Fruit fly (Drosophila melanogaster) S2 (cell line): ENCODE results near the gene CG3407.

ENCODE experiments used
- CG8478 ChIP-seq: fragments of >200 bp; optimal IDR thresholded peaks from 2 replicates; lab custom pipeline; 2018
- CTCF ChIP-seq, 2 experiments: fragments of >200 bp; optimal IDR thresholded peaks; 2 replicates each; lab custom pipeline; 2018

CG3407 gene

DNA sequence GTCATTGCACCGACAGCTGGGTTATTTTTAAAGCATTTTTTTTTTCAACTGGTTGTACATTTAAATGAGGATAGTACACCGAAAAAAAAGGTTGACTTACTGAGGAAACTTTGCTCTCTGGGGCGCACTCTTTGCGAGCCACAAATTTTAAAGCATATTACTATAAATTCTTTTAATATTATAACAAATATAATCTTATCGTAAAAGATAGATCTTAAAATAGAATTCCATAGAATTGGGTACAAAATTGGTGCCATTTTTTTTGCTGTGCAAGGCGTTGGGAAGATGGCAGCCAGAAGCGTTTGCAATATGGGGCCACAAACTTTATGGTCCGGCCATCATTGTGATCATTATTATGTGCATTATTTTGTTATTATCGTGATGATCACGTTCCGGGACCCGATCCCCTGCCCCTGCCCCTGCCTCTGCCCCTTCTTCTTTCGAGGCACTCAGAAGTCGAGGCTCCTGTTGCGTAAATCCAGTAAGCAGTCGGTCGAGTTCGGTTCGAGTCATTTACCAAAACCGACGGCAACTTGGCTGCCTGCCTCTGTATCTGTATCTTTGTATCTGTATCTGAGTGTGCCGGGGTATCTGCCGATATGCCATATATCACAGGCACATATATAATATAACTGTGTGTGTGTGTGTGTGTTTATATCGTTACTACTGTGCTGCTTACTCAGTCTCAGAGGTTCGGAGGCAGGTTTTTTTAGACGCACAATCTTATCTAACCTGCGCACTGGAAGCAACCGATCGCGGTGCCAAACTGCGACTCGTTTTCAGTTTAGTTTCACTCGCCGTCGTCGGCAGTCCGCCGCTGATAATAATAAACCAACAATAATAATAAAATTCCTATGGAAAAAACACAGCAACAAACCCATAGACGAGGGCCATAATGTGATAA, 34.8 kb downstream of the CG3407 start:
- TF ChIP-seq CG8478 (lab: Kevin White, UChicago) (no peak), CTCF (optimal IDR thresholded peaks at IDR 0.05; lab: Kevin White, UChicago) (no peak)

DNA sequence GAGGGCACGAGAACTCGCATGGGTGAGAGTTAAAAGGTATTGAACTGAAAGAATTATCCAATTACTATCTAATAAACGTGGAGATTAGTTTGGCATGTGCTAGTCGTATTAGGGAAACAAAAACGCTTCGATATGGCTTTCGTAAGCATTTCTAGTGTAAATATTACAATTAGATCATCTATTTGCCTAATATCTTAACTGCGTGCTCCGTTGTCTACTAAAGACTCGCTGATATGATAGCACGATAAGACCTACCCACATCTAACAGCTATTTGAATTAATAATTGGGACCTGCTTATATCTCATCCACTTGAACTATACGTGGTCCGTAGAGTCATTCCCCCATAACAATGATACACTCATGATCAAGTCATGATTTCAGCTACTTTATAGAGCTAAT, 35.7 kb downstream of the CG3407 start:
- TF ChIP-seq CTCF (optimal IDR thresholded peaks at IDR 0.05; lab: Kevin White, UChicago): no peak
- no peak for TF ChIP-seq CG8478 (lab: Kevin White, UChicago)

DNA sequence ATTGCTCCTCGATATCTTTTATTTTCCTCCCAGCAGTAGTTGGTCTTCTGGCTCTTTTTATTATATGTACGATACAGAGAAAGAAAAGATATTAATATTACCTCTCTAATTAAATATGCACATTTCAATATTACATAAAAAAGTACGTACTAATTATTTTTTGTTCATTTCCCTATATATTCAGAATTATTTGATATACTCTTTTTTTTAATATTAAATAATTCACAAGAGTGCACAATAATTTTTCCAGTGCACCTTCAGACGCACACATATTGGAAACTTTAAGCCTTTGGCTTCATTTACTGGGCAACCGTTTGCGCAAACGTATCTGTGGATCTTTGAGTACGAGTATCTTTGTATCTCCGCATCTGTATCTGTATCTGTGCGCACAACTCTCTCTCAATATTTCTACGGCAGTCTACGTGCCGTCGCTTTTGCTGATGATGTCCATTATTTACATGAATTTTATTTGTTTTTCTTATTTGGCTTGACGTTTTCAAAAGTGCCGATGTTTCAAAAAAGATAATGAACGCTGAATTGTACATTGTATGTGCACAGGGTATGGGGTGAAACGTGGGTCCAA, 36.5 kb downstream of the CG3407 start:
- TF ChIP-seq CG8478 (lab: Kevin White, UChicago) (no peak), CTCF (optimal IDR thresholded peaks at IDR 0.05; lab: Kevin White, UChicago) (no peak)

DNA sequence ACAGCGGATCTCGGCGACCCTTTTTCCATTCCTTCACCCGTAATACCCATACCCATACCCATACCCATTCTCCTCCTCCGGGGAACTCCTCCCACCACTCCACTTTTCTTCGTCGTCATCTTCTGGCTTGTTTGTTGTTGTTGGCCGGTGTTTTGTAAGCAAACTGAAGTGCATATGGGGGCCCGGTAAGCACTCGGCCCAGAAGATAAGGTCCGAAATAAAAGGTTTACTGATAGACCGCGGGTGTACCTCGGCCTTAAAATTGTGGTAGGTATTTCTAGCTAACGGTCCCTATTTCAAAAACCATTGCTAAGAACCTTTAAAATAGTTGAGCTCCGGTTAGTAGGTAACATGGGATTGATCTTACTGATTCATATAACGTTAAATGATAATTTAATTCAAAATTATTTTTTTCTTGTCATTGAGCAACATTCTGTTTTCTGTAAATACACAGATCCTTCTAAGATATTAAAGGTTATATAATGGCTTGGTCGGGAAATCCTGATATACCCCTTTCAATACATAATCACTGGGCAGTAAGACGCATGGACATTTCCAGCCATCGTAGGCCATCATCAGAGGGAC, 37.4 kb downstream of the CG3407 start:
- TF ChIP-seq CG8478 (lab: Kevin White, UChicago) (no peak), CTCF (optimal IDR thresholded peaks at IDR 0.05; lab: Kevin White, UChicago) (no peak)

DNA sequence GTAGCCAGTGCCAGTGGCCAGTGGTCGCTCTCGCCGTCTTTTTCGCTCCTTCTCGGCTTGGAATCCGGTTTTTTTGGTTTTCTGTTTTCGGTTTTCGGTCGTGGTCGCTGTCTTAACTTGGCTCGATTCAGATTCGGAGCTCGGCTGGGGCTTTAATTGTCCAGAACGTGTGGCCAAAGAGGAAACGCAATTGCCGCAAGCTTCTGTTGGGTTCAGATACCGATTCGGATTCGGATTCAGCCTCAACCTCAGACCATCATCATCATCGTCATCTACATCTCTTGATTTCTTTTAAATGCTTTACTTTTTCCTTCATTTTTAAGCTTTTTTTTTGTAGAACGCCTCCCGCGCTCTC, 39.6 kb downstream of the CG3407 start:
- TF ChIP-seq CTCF (optimal IDR thresholded peaks at IDR 0.05; lab: Kevin White, UChicago) (no peak), CG8478 (lab: Kevin White, UChicago) (no peak)

DNA sequence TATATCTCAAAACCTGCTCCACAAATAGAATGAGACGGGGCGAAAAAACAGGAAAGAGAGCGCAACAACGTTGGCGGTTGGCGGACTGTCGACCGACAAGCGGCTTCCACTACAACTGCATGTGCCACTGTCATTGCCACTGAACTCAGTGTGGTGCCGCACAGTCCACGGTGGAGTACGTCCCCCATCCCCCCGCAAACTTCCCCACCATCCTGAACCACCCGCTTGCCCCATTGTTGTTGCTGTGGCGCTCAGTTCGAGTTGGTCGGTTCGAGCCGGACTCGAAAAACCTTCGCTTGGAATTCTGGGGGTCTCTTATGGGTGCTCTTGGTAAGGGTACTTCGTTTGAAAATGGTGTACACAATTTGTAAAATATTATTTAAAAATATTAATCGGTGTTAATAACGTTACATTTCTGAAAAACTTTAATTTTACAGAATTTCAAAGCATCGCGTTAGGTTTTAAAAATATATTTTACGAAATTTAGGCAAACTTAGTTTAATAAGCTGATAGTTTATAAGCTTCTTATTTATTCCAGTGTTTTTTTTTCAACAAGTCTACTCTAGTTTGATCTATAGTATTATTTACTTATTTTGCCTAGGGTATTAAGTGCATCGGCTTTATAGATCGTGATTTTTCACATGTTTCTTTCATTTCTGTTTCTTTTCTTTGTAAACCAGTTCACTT, 40.1 kb downstream of the CG3407 start:
- no peak for TF ChIP-seq CTCF (optimal IDR thresholded peaks at IDR 0.05; lab: Kevin White, UChicago)
- no peak for TF ChIP-seq CG8478 (lab: Kevin White, UChicago)

DNA sequence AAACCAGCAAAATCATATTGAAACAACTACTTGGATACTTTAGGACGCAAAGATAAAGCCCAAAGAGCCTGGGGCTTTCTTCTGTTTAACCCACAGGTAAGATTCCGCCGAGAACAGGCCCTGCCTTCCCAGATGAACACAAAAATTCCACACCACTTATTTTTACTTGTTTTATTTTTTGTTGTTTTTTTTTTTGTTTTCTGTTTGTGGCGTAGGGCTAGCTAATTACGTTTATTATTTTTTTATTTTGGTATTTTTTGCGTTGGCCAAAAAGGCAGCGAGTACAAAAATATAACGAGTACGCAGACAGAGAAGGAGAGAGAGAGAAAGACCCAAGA, 40.6 kb downstream of the CG3407 start:
- TF ChIP-seq CG8478 (lab: Kevin White, UChicago) (no peak), CTCF (optimal IDR thresholded peaks at IDR 0.05; lab: Kevin White, UChicago) (no peak)

DNA sequence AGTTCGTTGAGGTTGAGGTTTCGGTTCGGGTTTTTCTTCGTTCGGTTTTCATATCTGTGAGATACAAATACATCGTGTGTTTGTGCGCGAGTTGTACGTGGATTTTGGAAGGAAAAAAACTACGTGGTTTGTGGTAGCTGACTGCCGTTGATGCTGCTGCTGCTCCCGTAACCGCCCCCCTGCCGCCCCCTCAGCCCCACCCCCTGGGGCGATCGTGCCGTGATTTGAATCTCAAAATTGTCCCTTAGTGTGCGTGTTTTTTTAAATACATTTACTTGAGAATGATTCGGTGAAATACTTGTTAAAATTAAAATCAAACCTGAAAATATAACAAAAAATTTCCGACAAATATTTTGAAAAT, 41.2 kb downstream of the CG3407 start:
- peak in 1 of 2 experiments; percentile 3 for TF ChIP-seq CTCF (optimal IDR thresholded peaks at IDR 0.05; lab: Kevin White, UChicago)
- no peak for TF ChIP-seq CG8478 (lab: Kevin White, UChicago)

DNA sequence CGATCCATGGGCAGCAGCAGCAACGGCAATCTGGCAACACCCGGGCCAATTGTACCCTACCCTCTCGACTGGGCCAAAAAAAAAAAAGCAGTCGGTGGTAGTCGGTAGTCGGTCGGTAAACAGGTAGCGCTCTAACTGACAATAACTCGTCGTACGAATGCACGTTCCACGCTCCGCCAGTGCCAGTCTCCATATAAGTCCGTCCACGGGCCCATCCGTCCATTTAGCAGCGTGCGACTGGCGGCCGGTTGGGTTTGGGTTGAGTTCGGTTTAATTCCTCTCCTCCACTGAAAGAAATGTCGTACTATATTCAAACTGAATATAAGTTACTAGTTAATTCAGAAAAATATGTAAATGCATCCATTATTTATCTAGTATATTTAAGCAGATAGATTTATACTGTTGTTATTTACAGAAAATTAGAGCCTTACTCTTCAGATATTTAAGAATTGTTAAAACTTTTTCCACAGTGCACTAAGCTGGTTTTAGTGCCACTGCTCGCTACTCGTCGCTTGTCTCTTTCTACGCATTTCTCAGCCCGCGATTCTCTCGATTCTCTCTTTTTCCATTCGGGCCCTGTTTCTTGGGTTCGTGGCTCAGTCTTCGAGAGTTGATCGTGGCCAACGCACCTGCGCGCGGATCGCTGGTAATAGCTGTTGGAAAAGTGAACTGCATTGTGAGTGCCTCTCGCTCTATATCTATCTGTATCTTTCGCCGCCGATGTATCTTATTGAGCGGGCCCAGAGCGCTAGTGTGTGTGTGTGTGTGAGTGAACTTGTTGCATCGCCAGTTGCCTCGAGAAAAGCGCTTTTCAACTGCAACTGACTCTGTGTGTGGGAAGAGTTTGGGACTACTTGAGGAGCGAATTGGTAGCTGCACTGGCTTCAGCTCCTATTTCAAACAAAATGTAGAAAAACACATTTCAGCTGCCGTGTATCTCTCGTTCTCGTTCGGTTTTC, 41.8 kb downstream of the CG3407 start, which contains the start of gene bowl:
bowl (plus strand) TSS at position 592 of the 959 bp plus-strand sequence.
- TF ChIP-seq CG8478 (lab: Kevin White, UChicago): no peak
- peak in 1 of 2 experiments; percentile 20 for TF ChIP-seq CTCF (optimal IDR thresholded peaks at IDR 0.05; lab: Kevin White, UChicago)

DNA sequence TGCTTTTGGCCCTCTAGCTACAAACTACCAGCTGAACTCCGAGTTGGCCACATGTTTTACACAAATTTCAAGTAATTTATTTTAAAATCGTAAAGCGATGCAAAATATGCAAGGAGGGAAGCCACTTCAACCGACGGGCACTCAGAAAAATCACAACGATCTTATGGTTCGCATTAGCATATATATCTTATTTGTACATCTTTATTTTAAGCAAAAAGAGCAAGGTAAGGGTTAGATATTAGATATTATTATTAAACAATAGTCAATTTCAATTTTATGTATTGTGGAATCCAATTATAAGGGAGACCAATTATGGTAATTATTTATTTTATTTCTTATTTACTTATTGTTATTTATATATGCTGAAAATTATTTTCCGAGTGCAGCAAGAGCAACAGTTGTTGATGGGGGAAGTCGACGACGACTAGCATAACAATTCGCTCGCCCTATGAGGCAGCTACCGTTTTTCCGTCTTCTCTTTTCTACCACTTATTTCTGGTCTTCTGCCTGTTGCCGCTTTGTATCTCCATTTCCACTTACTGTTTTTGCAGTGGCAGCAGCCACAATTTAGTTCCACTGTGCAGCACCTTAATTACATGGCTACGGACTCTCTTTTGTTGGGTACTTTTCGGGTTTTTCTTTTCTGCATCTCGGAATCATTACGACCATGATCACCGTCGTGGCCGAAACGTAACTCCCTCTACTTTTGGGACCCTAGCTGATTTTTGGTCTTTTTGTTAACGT, 43.3 kb downstream of the CG3407 start:
- TF ChIP-seq CTCF (optimal IDR thresholded peaks at IDR 0.05; lab: Kevin White, UChicago): no peak
- TF ChIP-seq CG8478 (lab: Kevin White, UChicago): no peak

DNA sequence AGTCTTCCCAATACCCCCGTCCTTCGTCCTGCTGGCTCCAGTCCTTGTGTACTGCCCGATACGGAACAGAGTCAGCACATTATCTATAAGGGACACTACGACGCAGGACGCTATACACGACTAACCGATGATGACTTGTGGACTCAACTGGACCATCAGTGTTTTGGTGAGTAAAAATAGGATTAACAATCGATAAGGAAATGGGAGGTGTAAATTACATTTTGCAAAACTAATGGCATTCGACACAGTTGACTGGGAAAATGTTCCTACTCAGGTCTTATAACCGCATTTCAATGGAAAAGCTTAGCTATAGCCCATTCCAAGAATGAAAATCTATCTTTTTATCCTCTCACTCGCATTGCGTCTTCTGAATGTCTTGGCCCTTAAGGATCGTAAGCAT, 48.0 kb downstream of the CG3407 start, which contains the start of gene CG43703:
CG43703 (plus strand) TSS at position 301 of the 400 bp plus-strand sequence.
- no peak for TF ChIP-seq CG8478 (lab: Kevin White, UChicago)
- no peak for TF ChIP-seq CTCF (optimal IDR thresholded peaks at IDR 0.05; lab: Kevin White, UChicago)
